Worm (Caenorhabditis elegans): ENCODE measurements around the gene sly-1.
A peak's percentile ranks its signal among the peaks of the same experiment; 100 is the strongest.

sly-1 gene

ce11 chrIII:10461164-10461546, 45.7 kb upstream of the sly-1 start, which contains the start of gene atx-2 (continued):
- TF ChIP-seq gei-17 (GFP tag; optimal IDR thresholded peaks at IDR 0.05) = peak; percentile 49
- TF ChIP-seq lin-35 (GFP tag; optimal IDR thresholded peaks at IDR 0.05) = peak in 2 of 3 experiments; percentile 70 to 80
- TF ChIP-seq ztf-28 (GFP tag; IDR thresholded peaks at IDR 0.05) = peak; percentile 95
- peak; percentile 91 for TF ChIP-seq rcor-1 (GFP tag; IDR thresholded peaks at IDR 0.05)
- no peak for TF ChIP-seq bed-1 (GFP tag; IDR thresholded peaks at IDR 0.05)
- TF ChIP-seq him-1 (tag; optimal IDR thresholded peaks at IDR 0.05) = no peak
- no peak for TF ChIP-seq nfya-2 (GFP tag; IDR thresholded peaks at IDR 0.05)
- peak; percentile 4 for TF ChIP-seq ceh-79 (tag; optimal IDR thresholded peaks at IDR 0.05)
- peak; percentile 96 for TF ChIP-seq ceh-27 (GFP tag; optimal IDR thresholded peaks at IDR 0.05)
- peak; percentile 86 for TF ChIP-seq F49E8.2 (tag; optimal IDR thresholded peaks at IDR 0.05; ENCODE audit: insufficient read depth)
- peak; percentile 90 for TF ChIP-seq die-1 (tag; optimal IDR thresholded peaks at IDR 0.05)
- no peak for TF ChIP-seq egl-18 (GFP tag; IDR thresholded peaks at IDR 0.05)
- peak; percentile 76 for TF ChIP-seq lsl-1 (GFP tag; optimal IDR thresholded peaks at IDR 0.05)
- TF ChIP-seq madf-3 (GFP tag; IDR thresholded peaks at IDR 0.05) = peak; percentile 92
- TF ChIP-seq nhr-179 (tag; optimal IDR thresholded peaks at IDR 0.05) = no peak
- peak; percentile 88 for TF ChIP-seq ets-4 (GFP tag; optimal IDR thresholded peaks at IDR 0.05)
- TF ChIP-seq C06A6.2 (GFP tag; conservative IDR thresholded peaks at IDR 0.05) = peak; percentile 94
- TF ChIP-seq let-526 (GFP tag; IDR thresholded peaks at IDR 0.05) = peak; percentile 67; the same call in 1 of the 2 replicates
- no peak for TF ChIP-seq tbx-9 (tag; optimal IDR thresholded peaks at IDR 0.05; ENCODE audit: borderline replicate concordance)
- 0 out of 2 replicates have a peak, but pooled peaks have one; percentile 87 for TF ChIP-seq F37B4.10 (GFP tag; IDR thresholded peaks at IDR 0.05)
- TF ChIP-seq F22D6.2 (tag; optimal IDR thresholded peaks at IDR 0.05) = peak; percentile 78
- peak; percentile 83 for TF ChIP-seq hmg-1.2 (GFP tag; IDR thresholded peaks at IDR 0.05)
- TF ChIP-seq C17E4.6 (GFP tag; IDR thresholded peaks at IDR 0.05) = peak; percentile 84
- peak; percentile 70 for TF ChIP-seq attf-3 (GFP tag; conservative IDR thresholded peaks at IDR 0.05)
- 0 out of 2 replicates have a peak, but pooled peaks have one; percentile 48 for TF ChIP-seq F39B2.1 (GFP tag; IDR thresholded peaks at IDR 0.05)
- TF ChIP-seq tbp1 (GFP tag; optimal IDR thresholded peaks at IDR 0.05) = peak; percentile 72
- TF ChIP-seq T07F8.4 (tag; optimal IDR thresholded peaks at IDR 0.05) = peak; percentile 1
- peak; percentile 83 for TF ChIP-seq lir-1 (GFP tag; conservative IDR thresholded peaks at IDR 0.05)
- peak; percentile 97 for TF ChIP-seq zfh-2 (GFP tag; conservative IDR thresholded peaks at IDR 0.05)
- peak; percentile 93 for TF ChIP-seq Y79H2A.3 (GFP tag; conservative IDR thresholded peaks at IDR 0.05)
- TF ChIP-seq F52B5.7 (tag; optimal IDR thresholded peaks at IDR 0.05) = peak; percentile 97
- peak; percentile 71 for TF ChIP-seq F33H1.4 (GFP tag; IDR thresholded peaks at IDR 0.05)
- TF ChIP-seq lin-40 (tag; optimal IDR thresholded peaks at IDR 0.05) = peak; percentile 74
- peak; percentile 96 for TF ChIP-seq mcd-1 (GFP tag; IDR thresholded peaks at IDR 0.05)
- TF ChIP-seq Y53F4B.3 (GFP tag; IDR thresholded peaks at IDR 0.05) = no peak

- TF ChIP-seq zfh-2 (GFP tag; conservative IDR thresholded peaks at IDR 0.05) (peak; percentile 56; the same call in 1 of the 2 replicates), mel-28 (tag; optimal IDR thresholded peaks at IDR 0.05; ENCODE audit: borderline replicate concordance) (no peak)
Observed at ce11 chrIII:10462935-10463548, 43.8 kb upstream of the sly-1 start.

- TF ChIP-seq ZK185.1 (tag; optimal IDR thresholded peaks at IDR 0.05; ENCODE audit: poor library complexity, severe bottlenecking) (no peak), nhr-179 (tag; optimal IDR thresholded peaks at IDR 0.05) (no peak), ama-1 (optimal IDR thresholded peaks at IDR 0.05) (no peak), ama-1 (GFP tag; optimal IDR thresholded peaks at IDR 0.05) (peak in 1 of 2 experiments; percentile 9), F52B5.7 (tag; optimal IDR thresholded peaks at IDR 0.05) (no peak), T07F8.4 (tag; optimal IDR thresholded peaks at IDR 0.05) (no peak), akir-1 (GFP tag; optimal IDR thresholded peaks at IDR 0.05) (no peak), attf-5 (GFP tag; optimal IDR thresholded peaks at IDR 0.05) (peak; percentile 83), chd-7 (tag; optimal IDR thresholded peaks at IDR 0.05) (no peak), ztf-3 (GFP tag; optimal IDR thresholded peaks at IDR 0.05) (no peak), F37B4.10 (GFP tag; IDR thresholded peaks at IDR 0.05) (no peak), B0035.1 (tag; optimal IDR thresholded peaks at IDR 0.05) (no peak), nhr-80 (tag; optimal IDR thresholded peaks at IDR 0.05) (peak; percentile 45), Y95B8A.8 (GFP tag; IDR thresholded peaks at IDR 0.05) (no peak), madf-3 (GFP tag; IDR thresholded peaks at IDR 0.05) (no peak)
Observed at ce11 chrIII:10463653-10464052, 43.2 kb upstream of the sly-1 start.
